Worm (Caenorhabditis elegans) whole organism, L3 larva: ENCODE results near the gene tab-1.
A peak's percentile ranks its signal among the peaks of the same experiment; 100 is the strongest.

Experiments
- R02D3.7 ChIP-seq: fragments of 150-350 bp; optimal IDR thresholded peaks from 2 replicates; lab custom pipeline; 2014; ENCODE audit warnings: missing biosample characterization, missing genetic modification characterization
- ZK546.5 ChIP-seq: sonication (generic microtip); optimal IDR thresholded peaks from 2 replicates; lab custom pipeline; 2017; ENCODE audit warnings: missing biosample characterization, missing genetic modification characterization
- aly-2 ChIP-seq: fragments of 150-350 bp; optimal IDR thresholded peaks from 2 replicates; lab custom pipeline; 2014; ENCODE audit warnings: missing biosample characterization, missing genetic modification characterization
- ama-1 ChIP-seq: fragments of 150-350 bp; optimal IDR thresholded peaks from 2 replicates; lab custom pipeline; 2018
- ceh-16 ChIP-seq: sonication (generic microtip); optimal IDR thresholded peaks from 2 replicates; lab custom pipeline; 2017; ENCODE audit warnings: missing biosample characterization, missing genetic modification characterization
- ceh-28 ChIP-seq: fragments of 150-350 bp; optimal IDR thresholded peaks from 2 replicates; lab custom pipeline; 2014; ENCODE audit warnings: missing biosample characterization, missing genetic modification reagents, missing genetic modification characterization
- ceh-82 ChIP-seq: fragments of 150-350 bp; optimal IDR thresholded peaks from 2 replicates; lab custom pipeline; 2014; ENCODE audit warnings: missing biosample characterization, missing genetic modification characterization
- ceh-9 ChIP-seq: sonication (generic microtip); optimal IDR thresholded peaks from 2 replicates; lab custom pipeline; 2018; ENCODE audit warnings: missing biosample characterization, missing genetic modification characterization
- daf-12 ChIP-seq: fragments of 150-350 bp; optimal IDR thresholded peaks from 2 replicates; lab custom pipeline; 2014; ENCODE audit warnings: missing biosample characterization, missing genetic modification reagents, missing genetic modification characterization
- egl-27 ChIP-seq: sonication (generic microtip); optimal IDR thresholded peaks from 4 replicates; lab custom pipeline; 2017; ENCODE audit warnings: missing biosample characterization, missing genetic modification reagents, missing genetic modification characterization
- egl-5 ChIP-seq: fragments of 150-350 bp; optimal IDR thresholded peaks from 2 replicates; lab custom pipeline; 2017; ENCODE audit warnings: missing biosample characterization, missing genetic modification reagents, missing genetic modification characterization, inconsistent platforms
- elt-1 ChIP-seq: fragments of 150-350 bp; optimal IDR thresholded peaks from 2 replicates; lab custom pipeline; 2014; ENCODE audit warnings: missing biosample characterization, missing genetic modification characterization
- elt-2 ChIP-seq: sonication (generic microtip); optimal IDR thresholded peaks from 2 replicates; lab custom pipeline; 2016; ENCODE audit warnings: missing genetic modification reagents, mild to moderate bottlenecking, missing genetic modification characterization, missing compliant biosample characterization
- elt-3 ChIP-seq, 3 experiments: fragments of 150-350 bp in 1 of 3; sonication (generic microtip) in 2 of 3; optimal IDR thresholded peaks; 2 replicates in 2 of 3; 4 replicates in 1 of 3; lab custom pipeline; 2014 to 2017; ENCODE audit warnings: missing biosample characterization in 3 of 3, missing genetic modification characterization in 3 of 3
- eor-1 ChIP-seq, 2 experiments: fragments of 150-350 bp; optimal IDR thresholded peaks; 2 replicates each; lab custom pipeline; 2014 to 2018; ENCODE audit warnings: missing biosample characterization in 2 of 2, missing genetic modification characterization in 2 of 2
- fkh-10 ChIP-seq: sonication (generic microtip); optimal IDR thresholded peaks from 2 replicates; lab custom pipeline; 2017; ENCODE audit warnings: missing biosample characterization, missing genetic modification reagents, missing genetic modification characterization
- fkh-2 ChIP-seq: fragments of 150-350 bp; optimal IDR thresholded peaks from 2 replicates; lab custom pipeline; 2014; ENCODE audit warnings: missing biosample characterization, missing genetic modification reagents, missing genetic modification characterization
- fos-1 ChIP-seq: fragments of 150-350 bp; optimal IDR thresholded peaks from 2 replicates; lab custom pipeline; 2014; ENCODE audit warnings: missing biosample characterization, missing genetic modification characterization
- hmg-11 ChIP-seq: sonication (generic microtip); optimal IDR thresholded peaks from 2 replicates; lab custom pipeline; 2016; ENCODE audit warnings: missing genetic modification characterization, missing compliant biosample characterization
- jun-1 ChIP-seq: fragments of 150-350 bp; optimal IDR thresholded peaks from 2 replicates; lab custom pipeline; 2014; ENCODE audit warnings: missing biosample characterization, missing genetic modification reagents, missing genetic modification characterization
- lin-15B ChIP-seq: fragments of 150-350 bp; optimal IDR thresholded peaks from 2 replicates; lab custom pipeline; 2014; ENCODE audit warnings: missing biosample characterization, missing genetic modification characterization
- lin-39 ChIP-seq: fragments of 150-350 bp; optimal IDR thresholded peaks from 2 replicates; lab custom pipeline; 2018; ENCODE audit warnings: missing biosample characterization, missing genetic modification reagents, missing genetic modification characterization
- lsy-12 ChIP-seq: sonication (generic microtip); optimal IDR thresholded peaks from 2 replicates; lab custom pipeline; 2016; ENCODE audit warnings: mild to moderate bottlenecking, missing genetic modification characterization, missing compliant biosample characterization
- mdl-1 ChIP-seq: fragments of 150-350 bp; optimal IDR thresholded peaks from 2 replicates; lab custom pipeline; 2014; ENCODE audit warnings: missing biosample characterization, missing genetic modification characterization
- mml-1 ChIP-seq: fragments of 150-350 bp; sonication (generic microtip); optimal IDR thresholded peaks from 3 replicates; lab custom pipeline; 2014; ENCODE audit warnings: missing biosample characterization, missing genetic modification characterization
- nfya-1 ChIP-seq: sonication (generic microtip); optimal IDR thresholded peaks from 2 replicates; lab custom pipeline; 2017; ENCODE audit warnings: missing genetic modification characterization, mild to moderate bottlenecking, missing compliant biosample characterization, antibody characterized with exemption, moderate library complexity; ENCODE audit not compliant: insufficient read depth
- nhr-11 ChIP-seq: fragments of 150-350 bp; optimal IDR thresholded peaks from 2 replicates; lab custom pipeline; 2014; ENCODE audit warnings: missing biosample characterization, missing genetic modification characterization
- nhr-12 ChIP-seq: fragments of 150-350 bp; optimal IDR thresholded peaks from 2 replicates; lab custom pipeline; 2014; ENCODE audit warnings: missing biosample characterization, missing genetic modification characterization
- nhr-23 ChIP-seq: fragments of 150-350 bp; optimal IDR thresholded peaks from 2 replicates; lab custom pipeline; 2014; ENCODE audit warnings: missing biosample characterization, missing genetic modification reagents, missing genetic modification characterization
- nhr-237 ChIP-seq: fragments of 150-350 bp; optimal IDR thresholded peaks from 2 replicates; lab custom pipeline; 2014; ENCODE audit warnings: missing biosample characterization, missing genetic modification characterization
- nhr-25 ChIP-seq: sonication (generic microtip); optimal IDR thresholded peaks from 2 replicates; lab custom pipeline; 2017; ENCODE audit warnings: missing biosample characterization, missing genetic modification characterization
- nhr-28 ChIP-seq: fragments of 150-350 bp; optimal IDR thresholded peaks from 2 replicates; lab custom pipeline; 2014; ENCODE audit warnings: missing biosample characterization, missing genetic modification characterization
- nhr-43 ChIP-seq: sonication (generic microtip); optimal IDR thresholded peaks from 2 replicates; lab custom pipeline; 2016; ENCODE audit warnings: mild to moderate bottlenecking, missing genetic modification characterization, missing compliant biosample characterization; ENCODE audit not compliant: poor library complexity, severe bottlenecking
- nhr-67 ChIP-seq: fragments of 150-350 bp; optimal IDR thresholded peaks from 2 replicates; lab custom pipeline; 2014; ENCODE audit warnings: missing biosample characterization, missing genetic modification characterization
- nhr-76 ChIP-seq: fragments of 150-350 bp; sonication (generic microtip); optimal IDR thresholded peaks from 5 replicates; lab custom pipeline; 2014; ENCODE audit warnings: missing biosample characterization, missing genetic modification characterization
- nhr-77 ChIP-seq: fragments of 150-350 bp; optimal IDR thresholded peaks from 2 replicates; lab custom pipeline; 2014; ENCODE audit warnings: missing biosample characterization, missing genetic modification characterization
- pha-4 ChIP-seq: fragments of 150-350 bp; optimal IDR thresholded peaks from 2 replicates; lab custom pipeline; 2014; ENCODE audit warnings: missing biosample characterization, missing genetic modification reagents, missing genetic modification characterization
- pqm-1 ChIP-seq: fragments of 150-350 bp; optimal IDR thresholded peaks from 2 replicates; lab custom pipeline; 2017; ENCODE audit warnings: missing biosample characterization, missing genetic modification characterization, inconsistent platforms
- skn-1 ChIP-seq: fragments of 150-350 bp; optimal IDR thresholded peaks from 2 replicates; lab custom pipeline; 2014; ENCODE audit warnings: missing biosample characterization, missing genetic modification characterization
- snpc-4 ChIP-seq: fragments of 150-350 bp; optimal IDR thresholded peaks from 2 replicates; lab custom pipeline; 2014; ENCODE audit warnings: missing biosample characterization, missing genetic modification characterization
- tbx-2 ChIP-seq: sonication (generic microtip); optimal IDR thresholded peaks from 2 replicates; lab custom pipeline; 2016; ENCODE audit warnings: mild to moderate bottlenecking, missing genetic modification characterization, missing compliant biosample characterization
- unc-39 ChIP-seq: sonication (generic microtip); optimal IDR thresholded peaks from 4 replicates; lab custom pipeline; 2017; ENCODE audit warnings: missing biosample characterization, missing genetic modification characterization
- unc-62 ChIP-seq: fragments of 150-350 bp; sonication (generic microtip); optimal IDR thresholded peaks from 4 replicates; lab custom pipeline; 2014; ENCODE audit warnings: missing biosample characterization, missing genetic modification reagents, missing genetic modification characterization
- zag-1 ChIP-seq: fragments of 150-350 bp; optimal IDR thresholded peaks from 2 replicates; lab custom pipeline; 2014; ENCODE audit warnings: missing biosample characterization, missing genetic modification characterization
- ztf-11 ChIP-seq: fragments of 150-350 bp; optimal IDR thresholded peaks from 2 replicates; lab custom pipeline; 2014; ENCODE audit warnings: missing biosample characterization, missing genetic modification characterization
- ztf-4 ChIP-seq: fragments of 150-350 bp; optimal IDR thresholded peaks from 2 replicates; lab custom pipeline; 2014; ENCODE audit warnings: missing biosample characterization, missing genetic modification characterization

Gene tab-1

DNA sequence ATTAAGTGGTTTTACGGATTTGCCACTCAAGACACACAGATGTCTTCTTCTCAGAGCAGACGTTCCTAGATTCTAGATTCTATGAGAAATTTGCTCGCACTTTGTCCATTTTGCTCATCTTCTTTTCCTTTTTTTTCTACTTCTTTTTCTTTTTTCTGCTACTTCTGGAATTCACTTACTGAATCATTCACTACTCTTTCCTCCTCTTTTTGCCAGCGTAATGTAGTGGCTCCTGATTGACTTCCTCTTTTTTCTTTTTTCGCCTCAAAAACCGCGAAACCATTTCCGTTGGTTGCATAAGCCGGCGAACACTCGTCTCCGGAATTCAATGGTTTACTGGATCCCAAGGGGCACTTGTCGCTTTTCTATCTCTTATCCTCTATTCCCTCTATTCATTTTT is 29.1 kb downstream of the tab-1 start:
- TF ChIP-seq fkh-10 (GFP tag; lab: Kevin White, UChicago) (peak; percentile 14), nhr-12 (tag; lab: Kevin White, UChicago) (no peak)

DNA sequence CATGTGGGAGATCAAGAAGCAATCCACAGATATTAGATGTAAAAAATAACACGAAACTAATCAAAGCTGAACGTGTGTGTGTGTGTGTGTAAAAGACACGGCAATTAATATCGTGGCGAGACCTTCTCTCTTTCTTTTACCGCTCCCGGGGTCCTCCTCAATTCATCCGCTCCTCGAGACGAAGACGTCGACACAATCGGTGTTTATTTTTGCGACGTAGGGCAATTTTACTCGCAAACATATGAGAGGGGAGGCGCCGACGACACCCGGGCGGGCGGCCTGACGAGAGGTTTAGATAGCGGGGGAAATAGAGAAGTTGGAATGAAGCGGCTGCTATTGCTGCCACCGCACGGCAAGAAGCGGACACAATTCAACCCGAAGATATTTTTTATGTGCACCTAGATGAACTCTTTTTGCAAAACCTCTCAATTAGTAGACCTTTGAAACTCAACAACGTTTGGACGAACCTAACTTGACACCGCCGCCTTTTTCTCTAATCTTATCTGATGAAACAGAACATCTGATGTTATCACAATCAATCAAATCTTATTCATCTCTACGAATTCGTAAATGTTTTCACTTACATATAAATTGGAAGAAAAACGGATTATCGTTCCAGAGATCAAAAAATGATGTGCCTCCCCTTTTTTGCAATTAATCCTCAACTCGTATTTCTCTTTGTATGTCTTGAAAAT is 29.7 kb downstream of the tab-1 start:
- TF ChIP-seq nhr-43 (tag; lab: Kevin White, UChicago) (no peak), eor-1 (tag; optimal IDR thresholded peaks at IDR 0.05; lab: Kevin White, UChicago) (no peak), egl-5 (peak; percentile 49), hmg-11 (tag; lab: Kevin White, UChicago) (peak; percentile 16), nfya-1 (no peak), unc-62 (no peak), ztf-11 (no peak), nhr-237 (tag; lab: Kevin White, UChicago) (no peak), daf-12 (no peak), ceh-28 (no peak), elt-1 (tag; lab: Kevin White, UChicago) (peak; percentile 90), pha-4 (tag; lab: Kevin White, UChicago) (peak; percentile 11), pqm-1 (tag; lab: Kevin White, UChicago) (no peak), nhr-67 (tag; lab: Kevin White, UChicago) (no peak), zag-1 (tag; lab: Kevin White, UChicago) (no peak), mdl-1 (tag; lab: Kevin White, UChicago) (no peak), jun-1 (no peak), ceh-9 (no peak), nhr-25 (tag; lab: Kevin White, UChicago) (no peak), ama-1 (lab: Kevin White, UChicago) (no peak), ceh-16 (tag; lab: Kevin White, UChicago) (no peak), nhr-28 (no peak), mml-1 (no peak), aly-2 (no peak), ceh-82 (tag; lab: Kevin White, UChicago) (no peak), tbx-2 (tag; lab: Kevin White, UChicago) (no peak), lin-15B (tag; lab: Kevin White, UChicago) (no peak), lin-39 (tag; lab: Kevin White, UChicago) (no peak), nhr-12 (tag; lab: Kevin White, UChicago) (no peak), lsy-12 (tag; lab: Kevin White, UChicago) (no peak), skn-1 (tag; lab: Kevin White, UChicago) (no peak), elt-2 (tag; lab: Kevin White, UChicago) (peak; percentile 7), fkh-10 (GFP tag; lab: Kevin White, UChicago) (no peak), ztf-4 (tag; lab: Kevin White, UChicago) (no peak), nhr-77 (tag; lab: Kevin White, UChicago) (no peak), R02D3.7 (tag; lab: Kevin White, UChicago) (no peak), ZK546.5 (no peak), nhr-76 (tag; lab: Kevin White, UChicago) (no peak), snpc-4 (tag; lab: Kevin White, UChicago) (no peak), nhr-23 (tag; lab: Kevin White, UChicago) (no peak), fkh-2 (no peak)

DNA sequence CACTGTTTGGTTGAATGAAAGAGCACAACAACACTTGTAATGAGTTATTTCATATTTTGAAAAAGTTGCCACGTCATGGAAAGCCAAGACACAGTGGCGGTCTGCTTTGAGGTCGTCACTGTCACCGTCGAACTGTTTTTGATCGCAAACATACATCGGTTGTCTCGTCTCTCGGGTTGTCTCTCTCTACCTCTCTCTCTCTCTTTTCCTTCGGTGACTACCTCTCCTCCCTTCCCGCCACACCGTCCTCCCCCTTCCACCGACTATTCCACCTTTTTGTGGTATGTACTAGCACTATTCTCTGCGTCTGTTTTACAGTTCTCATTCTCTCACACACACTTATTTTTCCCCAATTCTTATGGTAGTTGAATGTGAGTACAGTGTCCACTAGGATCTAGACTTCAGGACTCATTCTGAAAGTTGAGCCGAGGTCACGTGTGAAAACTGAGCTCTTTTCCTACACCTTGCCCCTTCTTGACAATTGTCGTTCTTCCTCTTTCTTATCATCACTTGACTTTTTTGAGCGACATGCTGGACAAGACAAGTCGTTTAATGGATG is 30.7 kb downstream of the tab-1 start:
- TF ChIP-seq fos-1 (tag; lab: Kevin White, UChicago) = no peak
- TF ChIP-seq nhr-77 (tag; lab: Kevin White, UChicago) = no peak
- TF ChIP-seq unc-62 = no peak
- TF ChIP-seq pha-4 (tag; lab: Kevin White, UChicago) = peak; percentile 70
- no peak for TF ChIP-seq daf-12
- TF ChIP-seq zag-1 (tag; lab: Kevin White, UChicago) = no peak
- TF ChIP-seq nhr-11 (tag; lab: Kevin White, UChicago) = no peak
- no peak for TF ChIP-seq fkh-2
- no peak for TF ChIP-seq tbx-2 (tag; lab: Kevin White, UChicago)
- no peak for TF ChIP-seq lsy-12 (tag; lab: Kevin White, UChicago)
- no peak for TF ChIP-seq nhr-12 (tag; lab: Kevin White, UChicago)
- no peak for TF ChIP-seq ztf-4 (tag; lab: Kevin White, UChicago)
- no peak for TF ChIP-seq nhr-237 (tag; lab: Kevin White, UChicago)
- no peak for TF ChIP-seq egl-27 (tag; lab: Kevin White, UChicago)
- TF ChIP-seq jun-1 = peak; percentile 7
- no peak for TF ChIP-seq egl-5
- TF ChIP-seq ztf-11 = no peak
- TF ChIP-seq nfya-1 = peak; percentile 6
- no peak for TF ChIP-seq R02D3.7 (tag; lab: Kevin White, UChicago)
- TF ChIP-seq elt-1 (tag; lab: Kevin White, UChicago) = no peak
- TF ChIP-seq nhr-25 (tag; lab: Kevin White, UChicago) = peak; percentile 70
- no peak for TF ChIP-seq snpc-4 (tag; lab: Kevin White, UChicago)
- TF ChIP-seq unc-39 (tag; lab: Kevin White, UChicago) = no peak
- TF ChIP-seq ama-1 (lab: Kevin White, UChicago) = no peak
- no peak for TF ChIP-seq nhr-76 (tag; lab: Kevin White, UChicago)
- TF ChIP-seq ceh-9 = no peak
- no peak for TF ChIP-seq mdl-1 (tag; lab: Kevin White, UChicago)
- peak; percentile 44 for TF ChIP-seq pqm-1 (tag; lab: Kevin White, UChicago)
- TF ChIP-seq lin-39 (tag; lab: Kevin White, UChicago) = no peak
- TF ChIP-seq elt-2 (tag; lab: Kevin White, UChicago) = peak; percentile 69
- TF ChIP-seq elt-3 (tag; optimal IDR thresholded peaks at IDR 0.05; lab: Kevin White, UChicago) = no peak
- no peak for TF ChIP-seq ceh-82 (tag; lab: Kevin White, UChicago)
